Fruit fly (Drosophila melanogaster) Kc167 (cell line): ENCODE results near the gene CG31870.

Experiments
- Myc ChIP-seq: fragments of >200 bp; optimal IDR thresholded peaks from 2 replicates; lab custom pipeline; 2017; ENCODE audit warnings: missing external identifiers
- h ChIP-seq: fragments of >200 bp; optimal IDR thresholded peaks from 3 replicates; lab custom pipeline; 2018; ENCODE audit warnings: missing external identifiers

DNA sequence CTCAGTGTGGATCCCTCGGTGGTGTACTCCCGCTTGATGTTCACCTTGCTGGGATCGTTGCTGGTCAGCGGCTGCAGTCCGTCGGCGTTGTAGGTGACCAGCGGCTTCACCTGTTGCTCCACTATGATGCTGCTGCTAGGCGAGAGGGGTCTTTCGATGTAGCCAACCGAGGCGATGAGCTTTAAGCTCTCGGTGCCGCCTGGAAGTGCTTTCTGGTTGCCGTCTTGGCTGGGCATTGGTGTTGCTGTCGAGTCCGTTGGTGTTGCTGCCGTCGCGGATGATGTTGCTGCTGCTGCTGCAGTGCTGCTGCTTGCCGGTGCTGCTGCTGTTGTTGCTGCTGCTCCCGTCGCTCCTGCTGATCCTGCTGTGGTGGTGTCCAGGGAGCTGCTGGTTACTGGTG lies 16.0 kb upstream of the CG31870 start:
- TF ChIP-seq h (lab: Kevin White, UChicago) = no peak
- no peak for TF ChIP-seq Myc (lab: Kevin White, UChicago)
